Worm (Caenorhabditis elegans): Measurements from ENCODE around the gene T01E8.1.

Gene T01E8.1

ce11 chrII:10199906-10200305, 6.6 kb upstream of the T01E8.1 start, which contains the start of gene R05H5.4:
Gene R05H5.4 (minus strand): TSS chrII:10200006.
- TF ChIP-seq unc-62 (GFP tag; optimal IDR thresholded peaks at IDR 0.05), result no peak

ce11 chrII:10200759-10201158, 5.8 kb upstream of the T01E8.1 start, which contains the start of gene arv-1:
Gene arv-1 (minus strand): TSS chrII:10200823.
- no peak for TF ChIP-seq unc-62 (GFP tag; optimal IDR thresholded peaks at IDR 0.05)

ce11 chrII:10202275-10202674, 4.2 kb upstream of the T01E8.1 start:
- TF ChIP-seq unc-62 (GFP tag; optimal IDR thresholded peaks at IDR 0.05), result no peak

- no peak for TF ChIP-seq unc-62 (GFP tag; optimal IDR thresholded peaks at IDR 0.05)
These were observed 3.5 kb upstream of the T01E8.1 start for ce11 chrII:10203067-10203466.

ce11 chrII:10203765-10204164, 2.8 kb upstream of the T01E8.1 start:
- no peak for TF ChIP-seq unc-62 (GFP tag; optimal IDR thresholded peaks at IDR 0.05)

ce11 chrII:10204428-10205049, 2.0 kb upstream of the T01E8.1 start:
- no peak for TF ChIP-seq unc-62 (GFP tag; optimal IDR thresholded peaks at IDR 0.05)

- TF ChIP-seq unc-62 (GFP tag; optimal IDR thresholded peaks at IDR 0.05), result no peak
These were observed 11.6 kb downstream of the T01E8.1 start, which contains the start of gene ref-1 for ce11 chrII:10218171-10218570. Gene ref-1 (plus strand): TSS chrII:10218471.

- TF ChIP-seq unc-62 (GFP tag; optimal IDR thresholded peaks at IDR 0.05), result no peak
These were observed 14.1 kb downstream of the T01E8.1 start for ce11 chrII:10220631-10221030.

ce11 chrII:10221627-10222026, 15.1 kb downstream of the T01E8.1 start:
- TF ChIP-seq unc-62 (GFP tag; optimal IDR thresholded peaks at IDR 0.05), result no peak

- no peak for TF ChIP-seq unc-62 (GFP tag; optimal IDR thresholded peaks at IDR 0.05)
These were observed 16.1 kb downstream of the T01E8.1 start, which contains the start of gene plc-3 for ce11 chrII:10222577-10222976. Gene plc-3 (plus strand): TSS chrII:10222877.

- TF ChIP-seq unc-62 (GFP tag; optimal IDR thresholded peaks at IDR 0.05), result no peak
These were observed 20.5 kb downstream of the T01E8.1 start, which contains the start of gene srh-135 for ce11 chrII:10227030-10227429. Gene srh-135 (minus strand): TSS chrII:10227130.

- no peak for TF ChIP-seq unc-62 (GFP tag; optimal IDR thresholded peaks at IDR 0.05)
These were observed 24.4 kb downstream of the T01E8.1 start, which contains the start of gene T01E8.8 for ce11 chrII:10230972-10231371. Gene T01E8.8 (plus strand): TSS chrII:10231272.

ce11 chrII:10231874-10232273, 25.3 kb downstream of the T01E8.1 start:
- TF ChIP-seq unc-62 (GFP tag; optimal IDR thresholded peaks at IDR 0.05), result no peak

ce11 chrII:10234398-10234797, 27.9 kb downstream of the T01E8.1 start, which contains the start of gene ubxn-5:
Gene ubxn-5 (minus strand): TSS chrII:10234498.
- TF ChIP-seq unc-62 (GFP tag; optimal IDR thresholded peaks at IDR 0.05), result no peak

- TF ChIP-seq unc-62 (GFP tag; optimal IDR thresholded peaks at IDR 0.05), result no peak
These were observed 33.1 kb downstream of the T01E8.1 start, which contains the start of gene mec-15 for ce11 chrII:10239595-10239994. Gene mec-15 (minus strand): TSS chrII:10239695.

- no peak for TF ChIP-seq unc-62 (GFP tag; optimal IDR thresholded peaks at IDR 0.05)
These were observed 35.8 kb downstream of the T01E8.1 start, which contains the start of gene mrps-14 for ce11 chrII:10242294-10242693. Gene mrps-14 (minus strand): TSS chrII:10242490.

- TF ChIP-seq unc-62 (GFP tag; optimal IDR thresholded peaks at IDR 0.05), result no peak
These were observed 39.1 kb downstream of the T01E8.1 start for ce11 chrII:10245612-10246011.
